Fruit fly (Drosophila melanogaster) whole organism, embryonic: ENCODE data around the gene side-IV.

Experiments used
- Abd-B ChIP-seq: fragments of 200-800 bp; sonication (Bioruptor generic); optimal IDR thresholded peaks from 2 replicates; lab custom pipeline; 2018; ENCODE audit warnings: missing biosample characterization, mild to moderate bottlenecking, missing genetic modification characterization, moderate library complexity
- Adf1 ChIP-seq: fragments of 200-800 bp; sonication (Bioruptor generic); IDR thresholded peaks from 2 replicates; pipeline ENCODE4 v1.3.6; 2022; ENCODE audit warnings: missing biosample characterization, missing genetic modification characterization
- Aef1 ChIP-seq: fragments of 200-800 bp; sonication (Bioruptor generic); IDR thresholded peaks from 3 replicates; pipeline ENCODE4 v1.3.6; 2022; ENCODE audit warnings: missing biosample characterization, missing genetic modification characterization
- Antp ChIP-seq: fragments of 200-800 bp; sonication (Bioruptor generic); optimal IDR thresholded peaks from 3 replicates; lab custom pipeline; 2016; ENCODE audit warnings: missing biosample characterization, missing genetic modification characterization
- B-H1 ChIP-seq: fragments of 200-800 bp; sonication (Bioruptor generic); IDR thresholded peaks from 3 replicates; pipeline ENCODE4 v1.3.6; 2022; ENCODE audit warnings: missing biosample characterization, missing genetic modification characterization
- Bdp1 ChIP-seq: fragments of 200-800 bp; sonication (Bioruptor generic); optimal IDR thresholded peaks from 3 replicates; lab custom pipeline; 2016; ENCODE audit warnings: missing biosample characterization, missing genetic modification characterization
- CG10147 ChIP-seq: fragments of 200-800 bp; sonication (Bioruptor generic); optimal IDR thresholded peaks from 2 replicates; lab custom pipeline; 2019; ENCODE audit warnings: missing biosample characterization, mild to moderate bottlenecking, missing genetic modification characterization, moderate library complexity
- CG10209 ChIP-seq: fragments of 200-800 bp; sonication (Bioruptor generic); optimal IDR thresholded peaks from 3 replicates; lab custom pipeline; 2017; ENCODE audit warnings: missing biosample characterization, mild to moderate bottlenecking, missing genetic modification characterization, missing genetic modification reagents
- CG1024 ChIP-seq: fragments of 200-800 bp; sonication (Bioruptor generic); IDR thresholded peaks from 2 replicates; pipeline ENCODE4 v1.3.6; 2022; ENCODE audit warnings: missing biosample characterization, missing genetic modification characterization
- CG10321 ChIP-seq: fragments of 200-800 bp; sonication (Bioruptor generic); IDR thresholded peaks from 2 replicates; pipeline ENCODE4 v1.3.6; 2022; ENCODE audit warnings: missing biosample characterization, missing genetic modification characterization
- CG11560 ChIP-seq: fragments of 200-800 bp; sonication (Bioruptor generic); IDR thresholded peaks from 3 replicates; pipeline ENCODE4 v1.3.6; 2022; ENCODE audit warnings: missing biosample characterization, missing genetic modification characterization
- CG12769 ChIP-seq: fragments of 200-800 bp; sonication (Bioruptor generic); optimal IDR thresholded peaks from 2 replicates; lab custom pipeline; 2019; ENCODE audit warnings: missing biosample characterization, mild to moderate bottlenecking, missing genetic modification characterization, moderate library complexity
- CG14667 ChIP-seq: fragments of 200-800 bp; sonication (Bioruptor generic); IDR thresholded peaks from 2 replicates; pipeline ENCODE4 v1.3.6; 2022; ENCODE audit warnings: missing biosample characterization, missing genetic modification characterization
- CG1603 ChIP-seq: fragments of 200-800 bp; sonication (Bioruptor generic); optimal IDR thresholded peaks from 2 replicates; lab custom pipeline; 2019; ENCODE audit warnings: missing biosample characterization, mild to moderate bottlenecking, missing genetic modification characterization, moderate library complexity
- CG16863 ChIP-seq: fragments of 200-800 bp; sonication (Bioruptor generic); optimal IDR thresholded peaks from 3 replicates; lab custom pipeline; 2016; ENCODE audit warnings: missing biosample characterization, missing genetic modification characterization
- CG18599 ChIP-seq: fragments of 200-800 bp; sonication (Bioruptor generic); optimal IDR thresholded peaks from 3 replicates; lab custom pipeline; 2017; ENCODE audit warnings: missing biosample characterization, missing genetic modification characterization, mild to moderate bottlenecking, moderate library complexity, missing genetic modification reagents
- CG2875 ChIP-seq: fragments of 200-800 bp; sonication (Bioruptor generic); optimal IDR thresholded peaks from 2 replicates; lab custom pipeline; 2017; ENCODE audit warnings: missing biosample characterization, mild to moderate bottlenecking, missing genetic modification characterization, missing genetic modification reagents
- CG2889 ChIP-seq: fragments of 200-800 bp; sonication (Bioruptor generic); IDR thresholded peaks from 3 replicates; pipeline ENCODE4 v1.3.6; 2022; ENCODE audit warnings: missing biosample characterization, missing genetic modification characterization
- CG31224 ChIP-seq: fragments of 200-800 bp; sonication (Bioruptor generic); IDR thresholded peaks from 2 replicates; pipeline ENCODE4 v1.3.6; 2022; ENCODE audit warnings: missing biosample characterization, missing genetic modification characterization
- CG33557 ChIP-seq: fragments of 200-800 bp; sonication (Bioruptor generic); optimal IDR thresholded peaks from 2 replicates; lab custom pipeline; 2019; ENCODE audit warnings: missing biosample characterization, mild to moderate bottlenecking, missing genetic modification characterization, moderate library complexity
- CG6791 ChIP-seq: fragments of 200-800 bp; sonication (Bioruptor generic); IDR thresholded peaks from 3 replicates; pipeline ENCODE4 v1.3.6; 2022; ENCODE audit warnings: missing biosample characterization, missing genetic modification characterization; ENCODE audit not compliant: partially characterized antibody
- CHES-1-like ChIP-seq: fragments of 200-800 bp; sonication (Bioruptor generic); optimal IDR thresholded peaks from 2 replicates; lab custom pipeline; 2016; ENCODE audit warnings: missing biosample characterization, missing genetic modification characterization
- Dref ChIP-seq: fragments of 200-800 bp; sonication (Bioruptor generic); IDR thresholded peaks from 2 replicates; pipeline ENCODE4 v1.3.6; 2022; ENCODE audit warnings: missing biosample characterization, missing genetic modification characterization
- HmgD ChIP-seq: fragments of 200-800 bp; sonication (Bioruptor generic); optimal IDR thresholded peaks from 3 replicates; lab custom pipeline; 2016; ENCODE audit warnings: missing biosample characterization, missing genetic modification characterization
- MESR4 ChIP-seq: fragments of 200-800 bp; sonication (Bioruptor generic); optimal IDR thresholded peaks from 2 replicates; lab custom pipeline; 2018; ENCODE audit warnings: missing biosample characterization, mild to moderate bottlenecking, missing genetic modification characterization, moderate library complexity
- Mes4 ChIP-seq: fragments of 200-800 bp; sonication (Bioruptor generic); optimal IDR thresholded peaks from 2 replicates; lab custom pipeline; 2016; ENCODE audit warnings: missing biosample characterization, missing genetic modification characterization
- NC2β ChIP-seq: fragments of 200-800 bp; sonication (Bioruptor generic); optimal IDR thresholded peaks from 2 replicates; lab custom pipeline; 2016; ENCODE audit warnings: missing biosample characterization, missing genetic modification characterization
- NK7.1 ChIP-seq: fragments of 200-800 bp; sonication (Bioruptor generic); optimal IDR thresholded peaks from 3 replicates; lab custom pipeline; 2016; ENCODE audit warnings: missing biosample characterization, missing genetic modification characterization
- Nf-YA ChIP-seq: fragments of 200-800 bp; sonication (Bioruptor generic); IDR thresholded peaks from 2 replicates; pipeline ENCODE4 v1.3.6; 2022; ENCODE audit warnings: missing biosample characterization, missing genetic modification characterization
- Pdp1 ChIP-seq, 2 experiments: fragments of 200-800 bp; sonication (Bioruptor generic); optimal IDR thresholded peaks; 3 replicates each; lab custom pipeline; 2016; ENCODE audit warnings: missing biosample characterization in 2 of 2, missing genetic modification characterization in 2 of 2, mild to moderate bottlenecking in 1 of 2, moderate library complexity in 1 of 2
- Ptx1 ChIP-seq: fragments of 200-800 bp; sonication (Bioruptor generic); IDR thresholded peaks from 2 replicates; pipeline ENCODE4 v1.3.6; 2022; ENCODE audit warnings: missing biosample characterization, missing genetic modification characterization
- Rfx ChIP-seq: fragments of 200-800 bp; sonication (Bioruptor generic); IDR thresholded peaks from 2 replicates; pipeline ENCODE4 v1.3.6; 2022; ENCODE audit warnings: missing biosample characterization, missing genetic modification characterization
- Side ChIP-seq: fragments of 200-800 bp; sonication (Bioruptor generic); optimal IDR thresholded peaks from 2 replicates; lab custom pipeline; 2016; ENCODE audit warnings: missing biosample characterization, missing genetic modification characterization
- Sry-δ ChIP-seq: fragments of 200-800 bp; sonication (Bioruptor generic); optimal IDR thresholded peaks from 2 replicates; lab custom pipeline; 2016; ENCODE audit warnings: missing biosample characterization, missing genetic modification characterization
- Xbp1 ChIP-seq: fragments of 200-800 bp; sonication (Bioruptor generic); optimal IDR thresholded peaks from 3 replicates; lab custom pipeline; 2016; ENCODE audit warnings: missing biosample characterization, mild to moderate bottlenecking, missing genetic modification characterization
- bbx ChIP-seq: fragments of 200-800 bp; sonication (Bioruptor generic); IDR thresholded peaks from 2 replicates; pipeline ENCODE4 v1.3.6; 2022; ENCODE audit warnings: missing biosample characterization, missing genetic modification characterization; ENCODE audit not compliant: partially characterized antibody
- bowl ChIP-seq: fragments of 200-800 bp; sonication (Bioruptor generic); IDR thresholded peaks from 2 replicates; pipeline ENCODE4 v1.3.6; 2022; ENCODE audit warnings: missing biosample characterization, missing genetic modification characterization
- da ChIP-seq: fragments of 200-800 bp; sonication (Bioruptor generic); optimal IDR thresholded peaks from 2 replicates; lab custom pipeline; 2016; ENCODE audit warnings: missing biosample characterization, missing genetic modification characterization
- fd96Cb ChIP-seq: fragments of 200-800 bp; sonication (Bioruptor generic); optimal IDR thresholded peaks from 2 replicates; lab custom pipeline; 2018; ENCODE audit warnings: missing biosample characterization, mild to moderate bottlenecking, missing genetic modification characterization, moderate library complexity
- gem ChIP-seq: fragments of 200-800 bp; sonication (Bioruptor generic); optimal IDR thresholded peaks from 2 replicates; lab custom pipeline; 2019; ENCODE audit warnings: missing biosample characterization, mild to moderate bottlenecking, missing genetic modification characterization, moderate library complexity
- her ChIP-seq: fragments of 200-800 bp; sonication (Bioruptor generic); optimal IDR thresholded peaks from 2 replicates; lab custom pipeline; 2016; ENCODE audit warnings: missing biosample characterization, missing genetic modification characterization
- jumu ChIP-seq: fragments of 200-800 bp; sonication (Bioruptor generic); optimal IDR thresholded peaks from 3 replicates; lab custom pipeline; 2016; ENCODE audit warnings: missing biosample characterization, missing genetic modification characterization
- luna ChIP-seq: fragments of 200-800 bp; sonication (Bioruptor generic); optimal IDR thresholded peaks from 2 replicates; lab custom pipeline; 2016; ENCODE audit warnings: missing biosample characterization, missing genetic modification characterization
- mam ChIP-seq: fragments of 200-800 bp; sonication (Bioruptor generic); optimal IDR thresholded peaks from 3 replicates; lab custom pipeline; 2016; ENCODE audit warnings: missing biosample characterization, missing genetic modification characterization
- oc ChIP-seq: fragments of 200-800 bp; sonication (Bioruptor generic); optimal IDR thresholded peaks from 2 replicates; lab custom pipeline; 2018; ENCODE audit warnings: missing biosample characterization, mild to moderate bottlenecking, missing genetic modification characterization, moderate library complexity
- onecut ChIP-seq: fragments of 200-800 bp; sonication (Bioruptor generic); IDR thresholded peaks from 2 replicates; pipeline ENCODE4 v1.3.6; 2022; ENCODE audit warnings: missing biosample characterization, missing genetic modification characterization
- prd ChIP-seq, 3 experiments: fragments of >200 bp in 2 of 3; fragments of 200-800 bp in 1 of 3; sonication (Bioruptor generic) in 1 of 3; optimal IDR thresholded peaks in 2 of 3; IDR thresholded peaks in 1 of 3; 2 replicates in 2 of 3; 3 replicates in 1 of 3; pipeline versions ENCODE4 v1.3.6 to Lab custom; 2017 to 2022; ENCODE audit warnings: missing biosample characterization in 1 of 3, missing genetic modification characterization in 1 of 3
- rib ChIP-seq: fragments of 200-800 bp; sonication (Bioruptor generic); IDR thresholded peaks from 2 replicates; pipeline ENCODE4 v1.3.6; 2022; ENCODE audit warnings: missing biosample characterization, missing genetic modification characterization
- seq ChIP-seq: fragments of 200-800 bp; sonication (Bioruptor generic); IDR thresholded peaks from 2 replicates; pipeline ENCODE4 v1.3.6; 2022; ENCODE audit warnings: missing biosample characterization, missing genetic modification characterization
- tin ChIP-seq: fragments of 200-800 bp; sonication (Bioruptor generic); optimal IDR thresholded peaks from 3 replicates; lab custom pipeline; 2016; ENCODE audit warnings: missing biosample characterization, missing genetic modification characterization
- trh ChIP-seq: fragments of 200-800 bp; sonication (Bioruptor generic); optimal IDR thresholded peaks from 2 replicates; lab custom pipeline; 2016; ENCODE audit warnings: missing biosample characterization, missing genetic modification characterization
- twi ChIP-seq: fragments of 200-800 bp; optimal IDR thresholded peaks from 2 replicates; lab custom pipeline; 2019; ENCODE audit warnings: missing biosample characterization, mild to moderate bottlenecking, missing genetic modification characterization, moderate library complexity

side-IV gene

DNA sequence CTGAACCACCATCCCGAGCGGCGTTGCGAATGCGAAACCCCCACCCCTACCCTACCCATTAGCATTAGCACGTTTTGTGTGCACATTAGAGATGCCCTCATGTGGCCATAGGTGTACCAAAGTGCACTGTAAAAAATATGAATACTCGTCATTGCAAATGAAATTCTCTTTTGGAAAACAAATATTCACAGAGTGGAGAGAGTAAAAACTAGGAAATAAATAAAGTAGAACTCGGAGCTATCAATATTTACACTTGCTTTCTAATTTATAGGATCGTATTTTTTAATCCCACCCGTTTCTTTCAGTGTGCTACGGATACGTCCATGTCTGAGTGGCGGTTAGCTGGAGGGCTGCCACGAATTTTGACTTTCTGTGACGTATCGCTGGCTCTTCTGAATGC is 18.9 kb downstream of the side-IV start (continued):
- TF ChIP-seq CG2889 (GFP tag; lab: Robert Waterston, UW): no peak
- peak; percentile 23 for TF ChIP-seq Side
- no peak for TF ChIP-seq CG6791 (GFP tag; lab: Robert Waterston, UW)
- peak; percentile 47; the same call in 1 of the 2 replicates for TF ChIP-seq Ptx1 (GFP tag; lab: Robert Waterston, UW)
- no peak for TF ChIP-seq CG14667 (GFP tag; lab: Robert Waterston, UW)
- TF ChIP-seq luna: no peak
- TF ChIP-seq mam: no peak
- peak; percentile 45 for TF ChIP-seq CG10209
- no peak for TF ChIP-seq fd96Cb (tag; lab: Kevin White, UChicago)
- no peak for TF ChIP-seq CG1024 (GFP tag; lab: Robert Waterston, UW)
- TF ChIP-seq Dref (GFP tag; lab: Robert Waterston, UW): no peak
- TF ChIP-seq Antp (GFP tag; lab: Kevin White, UChicago): peak; percentile 41
- no peak for TF ChIP-seq bowl (GFP tag; lab: Robert Waterston, UW)
- no peak for TF ChIP-seq da (GFP tag; lab: Kevin White, UChicago)
- TF ChIP-seq rib (GFP tag; lab: Robert Waterston, UW): no peak
- no peak for TF ChIP-seq Nf-YA (GFP tag; lab: Robert Waterston, UW)
- no peak for TF ChIP-seq CG18599 (GFP tag; lab: Kevin White, UChicago)
- peak; percentile 39 for TF ChIP-seq jumu (GFP tag; lab: Kevin White, UChicago)
- no peak for TF ChIP-seq trh (GFP tag; lab: Kevin White, UChicago)
- TF ChIP-seq oc: no peak
- no peak for TF ChIP-seq Mes4 (GFP tag; lab: Kevin White, UChicago)
- peak; percentile 12 for TF ChIP-seq Abd-B (GFP tag; lab: Kevin White, UChicago)
- no peak for TF ChIP-seq CG10321 (GFP tag; lab: Robert Waterston, UW)
- TF ChIP-seq seq (GFP tag; lab: Robert Waterston, UW): no peak
- no peak for TF ChIP-seq prd (optimal IDR thresholded peaks at IDR 0.05; lab: Kevin White, UChicago)
- TF ChIP-seq prd (GFP tag; IDR thresholded peaks at IDR 0.05; lab: Robert Waterston, UW): peak; percentile 86; the same call in 2 of the 3 replicates
- no peak for TF ChIP-seq NK7.1 (GFP tag; lab: Kevin White, UChicago)
- TF ChIP-seq CG10147 (GFP tag; lab: Kevin White, UChicago): no peak
- no peak for TF ChIP-seq Rfx (GFP tag; lab: Robert Waterston, UW)
- peak; percentile 70 for TF ChIP-seq gem (tag; lab: Kevin White, UChicago)
- TF ChIP-seq CG1603: peak; percentile 61
- TF ChIP-seq B-H1 (GFP tag; lab: Robert Waterston, UW): no peak
- TF ChIP-seq her (GFP tag; lab: Kevin White, UChicago): no peak
- no peak for TF ChIP-seq bbx (GFP tag; lab: Robert Waterston, UW)
- no peak for TF ChIP-seq Bdp1 (GFP tag; lab: Kevin White, UChicago)
- TF ChIP-seq twi: peak; percentile 19
- TF ChIP-seq CG2875 (GFP tag; lab: Kevin White, UChicago): peak; percentile 3
- TF ChIP-seq CG33557: peak; percentile 11
- TF ChIP-seq CHES-1-like (GFP tag; lab: Kevin White, UChicago): no peak
- no peak for TF ChIP-seq CG31224
- no peak for TF ChIP-seq tin (GFP tag; lab: Kevin White, UChicago)
- no peak for TF ChIP-seq Sry-δ (GFP tag; lab: Kevin White, UChicago)
- TF ChIP-seq MESR4: no peak
- 0 out of 3 replicates have a peak, but pooled peaks have one; percentile 37 for TF ChIP-seq CG11560
- no peak for TF ChIP-seq CG16863 (GFP tag; lab: Kevin White, UChicago)
- no peak for TF ChIP-seq Adf1
- no peak for TF ChIP-seq onecut (GFP tag; lab: Robert Waterston, UW)
- TF ChIP-seq HmgD (GFP tag; lab: Kevin White, UChicago): no peak
- TF ChIP-seq CG12769 (tag; lab: Kevin White, UChicago): no peak
- peak; percentile 5 for TF ChIP-seq NC2β (GFP tag; lab: Kevin White, UChicago)
- TF ChIP-seq Pdp1 (GFP tag; optimal IDR thresholded peaks at IDR 0.05; lab: Kevin White, UChicago): peak in 1 of 2 experiments; percentile 42
- TF ChIP-seq Aef1 (GFP tag; lab: Robert Waterston, UW): no peak
- TF ChIP-seq Xbp1 (GFP tag; lab: Kevin White, UChicago): peak; percentile 24
